Fruit fly (Drosophila melanogaster): Measurements from ENCODE around the gene CG34150.

The CG34150 gene

dm6 chr3R:24813637-24814301, at the start of gene CG34150, which contains the start of gene lili (continued):
- TF ChIP-seq CG11504 (tag; optimal IDR thresholded peaks at IDR 0.05) (peak; percentile 76), TFAM (GFP tag; optimal IDR thresholded peaks at IDR 0.05) (no peak), unc-4 (GFP tag; IDR thresholded peaks at IDR 0.05; ENCODE audit: partially characterized antibody) (peak; percentile 89), Aef1 (GFP tag; IDR thresholded peaks at IDR 0.05) (peak; percentile 71), dpn (GFP tag; optimal IDR thresholded peaks at IDR 0.05) (peak; percentile 81), CG7839 (tag; optimal IDR thresholded peaks at IDR 0.05) (peak; percentile 74), CG17328 (GFP tag; IDR thresholded peaks at IDR 0.05) (peak; percentile 62), Rx (GFP tag; IDR thresholded peaks at IDR 0.05) (no peak), Dad (GFP tag; optimal IDR thresholded peaks at IDR 0.05) (peak; percentile 73), CG17361 (GFP tag; IDR thresholded peaks at IDR 0.05) (peak; percentile 78), bab2 (GFP tag; optimal IDR thresholded peaks at IDR 0.05) (peak; percentile 76), CG8478 (optimal IDR thresholded peaks at IDR 0.05) (no peak), H15 (GFP tag; IDR thresholded peaks at IDR 0.05) (peak; percentile 66; the same call in 2 of the 3 replicates), CG8765 (GFP tag; IDR thresholded peaks at IDR 0.05) (no peak), CG6254 (GFP tag; optimal IDR thresholded peaks at IDR 0.05) (peak; percentile 15), Six4 (GFP tag; optimal IDR thresholded peaks at IDR 0.05) (peak; percentile 77), emc (GFP tag; optimal IDR thresholded peaks at IDR 0.05) (peak; percentile 28), CrebB (tag; optimal IDR thresholded peaks at IDR 0.05) (no peak), mam (GFP tag; optimal IDR thresholded peaks at IDR 0.05) (peak; percentile 80), sna (GFP tag; IDR thresholded peaks at IDR 0.05; ENCODE audit: partially characterized antibody) (peak; percentile 72; the same call in 1 of the 2 replicates), Asciz (GFP tag; optimal IDR thresholded peaks at IDR 0.05) (peak; percentile 55), CG11247 (GFP tag; IDR thresholded peaks at IDR 0.05) (no peak; the same call in none of the 2 replicates), tna (GFP tag; IDR thresholded peaks at IDR 0.05; ENCODE audit: partially characterized antibody) (peak; percentile 16; the same call in 1 of the 2 replicates), odd (GFP tag; optimal IDR thresholded peaks at IDR 0.05) (no peak), Bteb2 (GFP tag; optimal IDR thresholded peaks at IDR 0.05) (peak; percentile 86), CG4360 (GFP tag; IDR thresholded peaks at IDR 0.05) (no peak), CG4424 (GFP tag; optimal IDR thresholded peaks at IDR 0.05) (peak; percentile 78), Antp (GFP tag; optimal IDR thresholded peaks at IDR 0.05) (peak; percentile 55), usp (GFP tag; optimal IDR thresholded peaks at IDR 0.05) (no peak), CG16815 (GFP tag; optimal IDR thresholded peaks at IDR 0.05) (peak; percentile 7), CG8089 (GFP tag; optimal IDR thresholded peaks at IDR 0.05) (peak; percentile 57), zen2 (GFP tag; IDR thresholded peaks at IDR 0.05; ENCODE audit: partially characterized antibody) (no peak; the same call in 2 of the 3 replicates), dm (GFP tag; optimal IDR thresholded peaks at IDR 0.05) (peak; percentile 30), Ptx1 (GFP tag; IDR thresholded peaks at IDR 0.05) (peak; percentile 81), jing (GFP tag; optimal IDR thresholded peaks at IDR 0.05) (no peak), Spps (tag; optimal IDR thresholded peaks at IDR 0.05) (peak; percentile 43), BEAF-32 (GFP tag; optimal IDR thresholded peaks at IDR 0.05) (peak; percentile 83), Atf-2 (GFP tag; optimal IDR thresholded peaks at IDR 0.05) (peak; percentile 62), Meics (GFP tag; optimal IDR thresholded peaks at IDR 0.05) (peak; percentile 52)

dm6 chr3R:24764971-24765370, 49.1 kb upstream of the CG34150 start, which contains the start of gene AstA:
AstA (minus strand) TSS chr3R:24765071.
- TF ChIP-seq CG43689 (GFP tag; IDR thresholded peaks at IDR 0.05) (no peak), emc (GFP tag; optimal IDR thresholded peaks at IDR 0.05) (no peak), Gsc (GFP tag; IDR thresholded peaks at IDR 0.05) (no peak), Ets65A (GFP tag) (peak; percentile 43)

Data from whole organism, embryonic.